Worm (Caenorhabditis elegans) whole organism, L4 larva: ENCODE measurements around the gene W02H5.19.

Experiments
- D1046.2 ChIP-seq: fragments of 200-800 bp; sonication (Bioruptor generic); IDR thresholded peaks from 2 replicates; pipeline ENCODE4 v1.3.6; 2022; ENCODE audit warnings: missing genetic modification characterization, missing compliant biosample characterization
- F26F4.8 ChIP-seq: fragments of 200-800 bp; sonication (Bioruptor generic); conservative IDR thresholded peaks from 2 replicates; pipeline ENCODE4 v1.3.6; 2022; ENCODE audit warnings: missing genetic modification characterization, missing compliant biosample characterization
- F37D6.2 ChIP-seq: sonication (generic microtip); optimal IDR thresholded peaks from 2 replicates; lab custom pipeline; 2016; ENCODE audit warnings: mild to moderate bottlenecking, missing genetic modification characterization, missing compliant biosample characterization
- F44E2.7 ChIP-seq: fragments of 200-800 bp; sonication (Bioruptor generic); IDR thresholded peaks from 2 replicates; pipeline ENCODE4 v2.1.2; 2022; ENCODE audit warnings: missing genetic modification characterization, missing compliant biosample characterization
- R02D3.7 ChIP-seq: fragments of 150-350 bp; sonication (generic microtip); optimal IDR thresholded peaks from 3 replicates; lab custom pipeline; 2014; ENCODE audit warnings: missing biosample characterization, missing genetic modification characterization
- ZK337.2 ChIP-seq: fragments of 200-800 bp; sonication (Bioruptor generic); IDR thresholded peaks from 2 replicates; pipeline ENCODE4 v1.3.6; 2022; ENCODE audit warnings: missing genetic modification reagents, missing genetic modification characterization, missing compliant biosample characterization
- aha-1 ChIP-seq: fragments of 150-350 bp; peaks from one replicate; lab custom pipeline; 2014; ENCODE audit warnings: missing biosample characterization, missing genetic modification characterization
- aly-2 ChIP-seq: sonication (generic microtip); optimal IDR thresholded peaks from 2 replicates; lab custom pipeline; 2018; ENCODE audit warnings: missing biosample characterization, missing genetic modification characterization
- ama-1 ChIP-seq: fragments of 150-350 bp; optimal IDR thresholded peaks from 2 replicates; lab custom pipeline; 2014; ENCODE audit warnings: inconsistent platforms, mixed read lengths
- arid-1 ChIP-seq: fragments of 200-800 bp; sonication (Bioruptor generic); conservative IDR thresholded peaks from 2 replicates; pipeline ENCODE4 v1.3.6; 2022; ENCODE audit warnings: missing genetic modification reagents, missing genetic modification characterization, missing compliant biosample characterization
- attf-4 ChIP-seq: sonication (generic microtip); optimal IDR thresholded peaks from 3 replicates; lab custom pipeline; 2017; ENCODE audit warnings: missing biosample characterization, missing genetic modification characterization
- ceh-20 ChIP-seq: fragments of 200-800 bp; sonication (Bioruptor generic); IDR thresholded peaks from 2 replicates; pipeline ENCODE4 v1.3.6; 2022; ENCODE audit warnings: missing genetic modification reagents, missing genetic modification characterization, missing compliant biosample characterization
- ceh-28 ChIP-seq: fragments of 150-350 bp; optimal IDR thresholded peaks from 2 replicates; lab custom pipeline; 2014; ENCODE audit warnings: missing biosample characterization, missing genetic modification reagents, missing genetic modification characterization
- ceh-32 ChIP-seq: sonication (generic microtip); optimal IDR thresholded peaks from 2 replicates; lab custom pipeline; 2016; ENCODE audit warnings: mild to moderate bottlenecking, missing genetic modification characterization, missing compliant biosample characterization; ENCODE audit not compliant: poor library complexity
- ceh-62 ChIP-seq: sonication (generic microtip); optimal IDR thresholded peaks from 2 replicates; lab custom pipeline; 2017; ENCODE audit warnings: missing biosample characterization, missing genetic modification characterization
- ceh-82 ChIP-seq: sonication (generic microtip); optimal IDR thresholded peaks from 2 replicates; lab custom pipeline; 2017; ENCODE audit warnings: missing biosample characterization, missing genetic modification characterization
- ces-1 ChIP-seq: fragments of 150-350 bp; sonication (generic microtip); optimal IDR thresholded peaks from 4 replicates; lab custom pipeline; 2014; ENCODE audit warnings: missing biosample characterization, missing genetic modification reagents, missing genetic modification characterization
- daf-19 ChIP-seq: fragments of 200-800 bp; sonication (Bioruptor generic); conservative IDR thresholded peaks from 2 replicates; pipeline ENCODE4 v1.3.6; 2022; ENCODE audit warnings: missing genetic modification characterization, missing compliant biosample characterization
- daf-8 ChIP-seq: fragments of 200-800 bp; sonication (Bioruptor generic); IDR thresholded peaks from 2 replicates; pipeline ENCODE4 v1.3.6; 2022; ENCODE audit warnings: missing genetic modification characterization, missing compliant biosample characterization
- dmd-6 ChIP-seq: fragments of 200-800 bp; sonication (Bioruptor generic); IDR thresholded peaks from 2 replicates; pipeline ENCODE4 v1.3.6; 2022; ENCODE audit warnings: missing genetic modification reagents, missing genetic modification characterization, missing compliant biosample characterization
- duxl-1 ChIP-seq: sonication (generic microtip); optimal IDR thresholded peaks from 2 replicates; lab custom pipeline; 2016; ENCODE audit warnings: mild to moderate bottlenecking, missing genetic modification characterization, moderate library complexity, missing compliant biosample characterization; ENCODE audit not compliant: poor library complexity
- dve-1 ChIP-seq: sonication (generic microtip); optimal IDR thresholded peaks from 2 replicates; lab custom pipeline; 2017; ENCODE audit warnings: antibody characterized with exemption, mild to moderate bottlenecking, missing genetic modification characterization, missing compliant biosample characterization; ENCODE audit not compliant: insufficient read depth
- hif-1 ChIP-seq, 2 experiments: sonication (generic microtip); optimal IDR thresholded peaks; 2 replicates each; lab custom pipeline; 2016 to 2017; ENCODE audit warnings: missing compliant biosample characterization in 2 of 2, missing genetic modification characterization in 2 of 2, missing genetic modification reagents in 2 of 2, missing genotype in 2 of 2, mild to moderate bottlenecking in 1 of 2
- hlh-30 ChIP-seq: sonication (generic microtip); optimal IDR thresholded peaks from 2 replicates; lab custom pipeline; 2017; ENCODE audit warnings: antibody characterized with exemption, mild to moderate bottlenecking, missing genetic modification characterization, missing compliant biosample characterization; ENCODE audit not compliant: insufficient read depth
- hmg-1.1 ChIP-seq: fragments of 200-800 bp; sonication (Bioruptor generic); IDR thresholded peaks from 2 replicates; pipeline ENCODE4 v1.3.6; 2022; ENCODE audit warnings: missing genetic modification reagents, missing genetic modification characterization, missing compliant biosample characterization
- lin-1 ChIP-seq: fragments of 200-800 bp; sonication (Bioruptor generic); IDR thresholded peaks from 2 replicates; pipeline ENCODE4 v1.3.6; 2022; ENCODE audit warnings: missing genetic modification reagents, missing genetic modification characterization, missing compliant biosample characterization
- lin-13 ChIP-seq: fragments of 150-350 bp; optimal IDR thresholded peaks from 2 replicates; lab custom pipeline; 2014; ENCODE audit warnings: missing biosample characterization, missing genetic modification reagents, missing genetic modification characterization
- lin-15B ChIP-seq: fragments of 150-350 bp; sonication (generic microtip); optimal IDR thresholded peaks from 3 replicates; lab custom pipeline; 2014; ENCODE audit warnings: missing biosample characterization, missing genetic modification characterization
- lin-29 ChIP-seq: fragments of 200-800 bp; sonication (Bioruptor generic); IDR thresholded peaks from 2 replicates; pipeline ENCODE4 v1.3.6; 2022; ENCODE audit warnings: missing genetic modification reagents, missing genetic modification characterization, missing compliant biosample characterization
- lin-38 ChIP-seq: fragments of 200-800 bp; sonication (Bioruptor generic); IDR thresholded peaks from 2 replicates; pipeline ENCODE4 v1.3.6; 2022; ENCODE audit warnings: missing genetic modification reagents, missing genetic modification characterization, missing compliant biosample characterization
- lin-39 ChIP-seq: fragments of 150-350 bp; optimal IDR thresholded peaks from 2 replicates; lab custom pipeline; 2014; ENCODE audit warnings: missing biosample characterization, missing genetic modification reagents, missing genetic modification characterization
- lir-3 ChIP-seq: sonication (generic microtip); optimal IDR thresholded peaks from 2 replicates; lab custom pipeline; 2016; ENCODE audit warnings: mild to moderate bottlenecking, missing genetic modification characterization, missing compliant biosample characterization
- madf-5 ChIP-seq, 2 experiments: fragments of 200-800 bp; sonication (Bioruptor generic); IDR thresholded peaks; 2 replicates each; pipeline ENCODE4 v1.3.6; 2022; ENCODE audit warnings: missing compliant biosample characterization in 2 of 2, missing genetic modification characterization in 2 of 2
- madf-9 ChIP-seq: fragments of 200-800 bp; sonication (Bioruptor generic); conservative IDR thresholded peaks from 2 replicates; pipeline ENCODE4 v1.3.6; 2022; ENCODE audit warnings: missing genetic modification reagents, missing genetic modification characterization, missing compliant biosample characterization
- mep-1 ChIP-seq: fragments of 150-350 bp; sonication (generic microtip); optimal IDR thresholded peaks from 3 replicates; lab custom pipeline; 2014; ENCODE audit warnings: missing biosample characterization, missing genetic modification characterization
- mxl-2 ChIP-seq: fragments of 200-800 bp; sonication (Bioruptor generic); conservative IDR thresholded peaks from 2 replicates; pipeline ENCODE4 v1.3.6; 2022; ENCODE audit warnings: missing genetic modification reagents, missing genetic modification characterization, missing compliant biosample characterization
- nhr-10 ChIP-seq: fragments of 150-350 bp; optimal IDR thresholded peaks from 2 replicates; lab custom pipeline; 2014; ENCODE audit warnings: missing biosample characterization, missing genetic modification characterization
- nhr-102 ChIP-seq: sonication (generic microtip); optimal IDR thresholded peaks from 2 replicates; lab custom pipeline; 2016; ENCODE audit warnings: mild to moderate bottlenecking, missing genetic modification characterization, moderate library complexity, missing compliant biosample characterization
- nhr-11 ChIP-seq: fragments of 150-350 bp; optimal IDR thresholded peaks from 2 replicates; lab custom pipeline; 2014; ENCODE audit warnings: missing biosample characterization, missing genetic modification characterization
- nhr-25 ChIP-seq: sonication (generic microtip); optimal IDR thresholded peaks from 2 replicates; lab custom pipeline; 2017; ENCODE audit warnings: missing genetic modification characterization, mild to moderate bottlenecking, missing compliant biosample characterization, antibody characterized with exemption, moderate library complexity, borderline replicate concordance; ENCODE audit not compliant: insufficient read depth
- nhr-28 ChIP-seq: fragments of 150-350 bp; optimal IDR thresholded peaks from 2 replicates; lab custom pipeline; 2014; ENCODE audit warnings: missing biosample characterization, missing genetic modification characterization
- nhr-41 ChIP-seq: fragments of 200-800 bp; sonication (Bioruptor generic); IDR thresholded peaks from 2 replicates; pipeline ENCODE4 v1.3.6; 2022; ENCODE audit warnings: missing genetic modification reagents, missing genetic modification characterization, missing compliant biosample characterization
- nhr-48 ChIP-seq: sonication (generic microtip); optimal IDR thresholded peaks from 2 replicates; lab custom pipeline; 2016; ENCODE audit warnings: mild to moderate bottlenecking, missing genetic modification characterization, missing compliant biosample characterization
- nhr-77 ChIP-seq: fragments of 150-350 bp; optimal IDR thresholded peaks from 2 replicates; lab custom pipeline; 2014; ENCODE audit warnings: missing biosample characterization, missing genetic modification characterization
- php-3 ChIP-seq: fragments of 200-800 bp; sonication (Bioruptor generic); IDR thresholded peaks from 2 replicates; pipeline ENCODE4 v1.3.6; 2022; ENCODE audit warnings: missing genetic modification reagents, missing genetic modification characterization, missing compliant biosample characterization
- rbr-2 ChIP-seq: sonication (generic microtip); optimal IDR thresholded peaks from 2 replicates; lab custom pipeline; 2016; ENCODE audit warnings: missing genotype, missing genetic modification characterization, missing compliant biosample characterization
- snpc-4 ChIP-seq: fragments of 150-350 bp; optimal IDR thresholded peaks from 2 replicates; lab custom pipeline; 2014; ENCODE audit warnings: missing biosample characterization, missing genetic modification characterization
- unc-130 ChIP-seq: sonication (generic microtip); optimal IDR thresholded peaks from 2 replicates; lab custom pipeline; 2016; ENCODE audit warnings: missing genetic modification reagents, missing genetic modification characterization, missing compliant biosample characterization
- unc-62 ChIP-seq, 3 experiments: fragments of 150-350 bp in 1 of 3; sonication (generic microtip); optimal IDR thresholded peaks in 2 of 3; peaks in 1 of 3; 1 replicate in 1 of 3; 2 replicates in 2 of 3; lab custom pipeline; 2014 to 2017; ENCODE audit warnings: missing biosample characterization in 3 of 3, missing genetic modification characterization in 3 of 3, missing genetic modification reagents in 3 of 3, missing genotype in 1 of 3
- vab-7 ChIP-seq: fragments of 200-800 bp; sonication (Bioruptor generic); IDR thresholded peaks from 2 replicates; pipeline ENCODE4 v1.3.6; 2022; ENCODE audit warnings: missing genetic modification reagents, missing genetic modification characterization, missing compliant biosample characterization
- zag-1 ChIP-seq: fragments of 150-350 bp; optimal IDR thresholded peaks from 2 replicates; lab custom pipeline; 2014; ENCODE audit warnings: missing biosample characterization, missing genetic modification characterization

The W02H5.19 gene

DNA sequence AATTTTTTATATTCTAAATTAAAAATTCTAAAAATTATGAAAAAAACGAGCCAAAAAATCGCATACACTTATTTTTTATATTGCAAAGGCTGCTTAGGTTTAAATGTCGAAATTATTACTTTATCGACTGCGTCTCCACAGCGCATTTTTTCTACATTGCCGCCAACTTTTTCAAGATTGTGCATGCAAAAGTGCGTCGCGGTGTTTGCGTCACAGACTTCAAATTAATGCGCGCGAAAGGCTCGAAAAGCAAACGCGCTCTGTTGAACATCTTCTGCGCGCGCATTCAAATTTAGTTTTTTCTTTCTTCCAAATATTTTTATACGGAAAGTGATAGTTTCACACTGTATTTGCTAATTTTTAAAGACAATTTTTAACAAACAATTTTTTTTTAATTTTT is 38.1 kb upstream of the W02H5.19 start (continued):
- TF ChIP-seq hif-1 (tag; optimal IDR thresholded peaks at IDR 0.05; lab: Kevin White, UChicago), result peak in 1 of 2 experiments; percentile 72
- peak; percentile 49 for TF ChIP-seq lin-15B
- no peak for TF ChIP-seq ceh-82 (tag; lab: Kevin White, UChicago)
- TF ChIP-seq F44E2.7 (GFP tag; lab: Robert Waterston, UW), result no peak
- no peak for TF ChIP-seq aly-2 (tag; lab: Kevin White, UChicago)
- TF ChIP-seq D1046.2 (GFP tag; lab: Robert Waterston, UW), result peak; percentile 70; the same call in 1 of the 2 replicates
- TF ChIP-seq rbr-2, result peak; percentile 90
- no peak for TF ChIP-seq php-3 (GFP tag; lab: Robert Waterston, UW)
- TF ChIP-seq ceh-20 (GFP tag; lab: Robert Waterston, UW), result peak; percentile 94
- peak; percentile 92 for TF ChIP-seq dmd-6
- TF ChIP-seq nhr-102 (tag; lab: Kevin White, UChicago), result peak; percentile 77
- TF ChIP-seq R02D3.7 (tag; lab: Kevin White, UChicago), result no peak
- peak; percentile 55 for TF ChIP-seq aha-1 (tag; lab: Kevin White, UChicago)
- no peak for TF ChIP-seq daf-8
- peak; percentile 56 for TF ChIP-seq nhr-28 (tag; lab: Kevin White, UChicago)
- peak; percentile 82 for TF ChIP-seq F37D6.2 (tag; lab: Kevin White, UChicago)
- peak; percentile 73 for TF ChIP-seq mep-1 (tag; lab: Kevin White, UChicago)
- no peak for TF ChIP-seq snpc-4 (tag; lab: Kevin White, UChicago)
- TF ChIP-seq arid-1, result peak; percentile 72
- TF ChIP-seq unc-130 (GFP tag; lab: Kevin White, UChicago), result peak; percentile 50
- peak; percentile 72 for TF ChIP-seq ZK337.2
- peak; percentile 74 for TF ChIP-seq lin-29 (GFP tag; lab: Robert Waterston, UW)
- no peak for TF ChIP-seq F26F4.8 (GFP tag; lab: Robert Waterston, UW)
- TF ChIP-seq madf-9, result peak; percentile 86
- TF ChIP-seq ces-1 (GFP tag; lab: Kevin White, UChicago), result no peak
- TF ChIP-seq nhr-77 (tag; lab: Kevin White, UChicago), result peak; percentile 44
- TF ChIP-seq lin-38 (GFP tag; lab: Robert Waterston, UW), result peak; percentile 99
- TF ChIP-seq nhr-25, result no peak
- TF ChIP-seq vab-7 (GFP tag; lab: Robert Waterston, UW), result peak; percentile 83
- no peak for TF ChIP-seq daf-19 (GFP tag; lab: Robert Waterston, UW)
- peak; percentile 56 for TF ChIP-seq nhr-11 (tag; lab: Kevin White, UChicago)
- TF ChIP-seq unc-62 (GFP tag; optimal IDR thresholded peaks at IDR 0.05 in 1 of 2; lab: Kevin White, UChicago), result peak in 1 of 2 experiments; percentile 98
- no peak for TF ChIP-seq unc-62 (tag; optimal IDR thresholded peaks at IDR 0.05; lab: Kevin White, UChicago)
- no peak for TF ChIP-seq ceh-28 (tag; lab: Kevin White, UChicago)
- no peak for TF ChIP-seq ama-1 (lab: Kevin White, UChicago)
- TF ChIP-seq hmg-1.1 (GFP tag; lab: Robert Waterston, UW), result peak; percentile 96
- peak; percentile 76 for TF ChIP-seq lin-13 (GFP tag; lab: Kevin White, UChicago)
- TF ChIP-seq lin-39 (tag; lab: Kevin White, UChicago), result no peak
- TF ChIP-seq nhr-41 (GFP tag; lab: Robert Waterston, UW), result no peak
- no peak for TF ChIP-seq ceh-32 (tag; lab: Kevin White, UChicago)
- TF ChIP-seq lin-1 (GFP tag; lab: Robert Waterston, UW), result no peak
- no peak for TF ChIP-seq madf-5 (GFP tag; IDR thresholded peaks at IDR 0.05; lab: Robert Waterston, UW)
- TF ChIP-seq nhr-10 (tag; lab: Kevin White, UChicago), result no peak
- no peak for TF ChIP-seq attf-4 (tag; lab: Kevin White, UChicago)
- TF ChIP-seq mxl-2 (GFP tag; lab: Robert Waterston, UW), result 0 out of 2 replicates have a peak, but pooled peaks have one; percentile 41
- TF ChIP-seq dve-1 (tag; lab: Kevin White, UChicago), result peak; percentile 81
- TF ChIP-seq lir-3 (tag; lab: Kevin White, UChicago), result no peak
- TF ChIP-seq hlh-30 (tag; lab: Kevin White, UChicago), result peak; percentile 18
- no peak for TF ChIP-seq zag-1 (tag; lab: Kevin White, UChicago)
- TF ChIP-seq nhr-48, result peak; percentile 40
- peak; percentile 44 for TF ChIP-seq duxl-1
- TF ChIP-seq ceh-62 (tag; lab: Kevin White, UChicago), result no peak
